Worm (Caenorhabditis elegans): ENCODE measurements around the gene Y82E9BL.6.

Y82E9BL.6 gene

ce11 chrIII:1345694-1346093, at the start of gene Y82E9BL.6:
Gene Y82E9BL.6, minus strand, starts transcription at chrIII:1345794.
- no peak for TF ChIP-seq ref-1 (GFP tag; conservative IDR thresholded peaks at IDR 0.05)
- TF ChIP-seq med-1 (GFP tag; optimal IDR thresholded peaks at IDR 0.05; ENCODE audit: insufficient read depth): no peak
- no peak for TF ChIP-seq T22C8.4 (GFP tag; IDR thresholded peaks at IDR 0.05)
- TF ChIP-seq ztf-23 (GFP tag; IDR thresholded peaks at IDR 0.05): no peak
- TF ChIP-seq cog-1 (tag; optimal IDR thresholded peaks at IDR 0.05): no peak
- no peak for TF ChIP-seq klf-2 (GFP tag; conservative IDR thresholded peaks at IDR 0.05)
- no peak for TF ChIP-seq tab-1 (GFP tag; IDR thresholded peaks at IDR 0.05)
- TF ChIP-seq flt-1 (GFP tag; IDR thresholded peaks at IDR 0.05): no peak

- TF ChIP-seq ztf-23 (GFP tag; IDR thresholded peaks at IDR 0.05) (no peak), cog-1 (tag; optimal IDR thresholded peaks at IDR 0.05) (no peak), T22C8.4 (GFP tag; IDR thresholded peaks at IDR 0.05) (no peak), med-1 (GFP tag; optimal IDR thresholded peaks at IDR 0.05; ENCODE audit: insufficient read depth) (no peak), klf-2 (GFP tag; conservative IDR thresholded peaks at IDR 0.05) (no peak), ref-1 (GFP tag; conservative IDR thresholded peaks at IDR 0.05) (no peak), flt-1 (GFP tag; IDR thresholded peaks at IDR 0.05) (no peak), tab-1 (GFP tag; IDR thresholded peaks at IDR 0.05) (no peak), ztf-29 (GFP tag; IDR thresholded peaks at IDR 0.05) (no peak)
Observed at ce11 chrIII:1395355-1395754, 49.8 kb upstream of the Y82E9BL.6 start.

ce11 chrIII:1392763-1393162, 47.2 kb upstream of the Y82E9BL.6 start:
- TF ChIP-seq tab-1 (GFP tag; IDR thresholded peaks at IDR 0.05): no peak

- TF ChIP-seq tab-1 (GFP tag; IDR thresholded peaks at IDR 0.05) (no peak), ref-1 (GFP tag; conservative IDR thresholded peaks at IDR 0.05) (no peak), ztf-23 (GFP tag; IDR thresholded peaks at IDR 0.05) (no peak), ztf-29 (GFP tag; IDR thresholded peaks at IDR 0.05) (no peak), flt-1 (GFP tag; IDR thresholded peaks at IDR 0.05) (no peak), T22C8.4 (GFP tag; IDR thresholded peaks at IDR 0.05) (no peak), med-1 (GFP tag; optimal IDR thresholded peaks at IDR 0.05; ENCODE audit: insufficient read depth) (no peak), cog-1 (tag; optimal IDR thresholded peaks at IDR 0.05) (no peak), klf-2 (GFP tag; conservative IDR thresholded peaks at IDR 0.05) (no peak)
Observed at ce11 chrIII:1391752-1392151, 46.2 kb upstream of the Y82E9BL.6 start, which contains the start of gene pals-17. Gene pals-17, minus strand, starts transcription at chrIII:1391852.

- no peak for TF ChIP-seq ref-1 (GFP tag; conservative IDR thresholded peaks at IDR 0.05)
- TF ChIP-seq ztf-23 (GFP tag; IDR thresholded peaks at IDR 0.05): no peak
- TF ChIP-seq ztf-29 (GFP tag; IDR thresholded peaks at IDR 0.05): no peak
- no peak for TF ChIP-seq flt-1 (GFP tag; IDR thresholded peaks at IDR 0.05)
- no peak for TF ChIP-seq T22C8.4 (GFP tag; IDR thresholded peaks at IDR 0.05)
- TF ChIP-seq med-1 (GFP tag; optimal IDR thresholded peaks at IDR 0.05; ENCODE audit: insufficient read depth): no peak
- no peak for TF ChIP-seq cog-1 (tag; optimal IDR thresholded peaks at IDR 0.05)
- TF ChIP-seq tab-1 (GFP tag; IDR thresholded peaks at IDR 0.05): no peak
- no peak for TF ChIP-seq klf-2 (GFP tag; conservative IDR thresholded peaks at IDR 0.05)
Observed at ce11 chrIII:1389988-1390387, 44.4 kb upstream of the Y82E9BL.6 start.

- TF ChIP-seq klf-2 (GFP tag; conservative IDR thresholded peaks at IDR 0.05) (no peak), ztf-29 (GFP tag; IDR thresholded peaks at IDR 0.05) (no peak)
Observed at ce11 chrIII:1388274-1389058, 42.9 kb upstream of the Y82E9BL.6 start, which contains the start of gene pals-20. Gene pals-20, minus strand, starts transcription at chrIII:1388324.

- TF ChIP-seq flt-1 (GFP tag; IDR thresholded peaks at IDR 0.05) (no peak), ztf-23 (GFP tag; IDR thresholded peaks at IDR 0.05) (no peak), ref-1 (GFP tag; conservative IDR thresholded peaks at IDR 0.05) (no peak), cog-1 (tag; optimal IDR thresholded peaks at IDR 0.05) (no peak), ztf-29 (GFP tag; IDR thresholded peaks at IDR 0.05) (no peak)
Observed at ce11 chrIII:1384694-1385093, 39.1 kb upstream of the Y82E9BL.6 start.

- no peak for TF ChIP-seq flt-1 (GFP tag; IDR thresholded peaks at IDR 0.05)
Observed at ce11 chrIII:1384092-1384491, 38.5 kb upstream of the Y82E9BL.6 start, which contains the start of the genes fbxa-138 and Y82E9BR.5. Gene fbxa-138, minus strand, starts transcription at chrIII:1384252. Gene Y82E9BR.5, plus strand, starts transcription at chrIII:1384370.

- TF ChIP-seq ztf-23 (GFP tag; IDR thresholded peaks at IDR 0.05) (no peak), klf-2 (GFP tag; conservative IDR thresholded peaks at IDR 0.05) (no peak), flt-1 (GFP tag; IDR thresholded peaks at IDR 0.05) (no peak), ref-1 (GFP tag; conservative IDR thresholded peaks at IDR 0.05) (no peak), med-1 (GFP tag; optimal IDR thresholded peaks at IDR 0.05; ENCODE audit: insufficient read depth) (no peak), ztf-29 (GFP tag; IDR thresholded peaks at IDR 0.05) (no peak), cog-1 (tag; optimal IDR thresholded peaks at IDR 0.05) (no peak), T22C8.4 (GFP tag; IDR thresholded peaks at IDR 0.05) (no peak), tab-1 (GFP tag; IDR thresholded peaks at IDR 0.05) (no peak)
Observed at ce11 chrIII:1383483-1383882, 37.9 kb upstream of the Y82E9BL.6 start.

ce11 chrIII:1380535-1381274, 35.1 kb upstream of the Y82E9BL.6 start, which contains the start of the genes pals-21 and Y82E9BR.6:
Gene pals-21, minus strand, starts transcription at chrIII:1380635.
Gene Y82E9BR.6, plus strand, starts transcription at chrIII:1381224.
- TF ChIP-seq flt-1 (GFP tag; IDR thresholded peaks at IDR 0.05): no peak
- TF ChIP-seq tab-1 (GFP tag; IDR thresholded peaks at IDR 0.05): no peak
- no peak for TF ChIP-seq med-1 (GFP tag; optimal IDR thresholded peaks at IDR 0.05; ENCODE audit: insufficient read depth)
- no peak for TF ChIP-seq cog-1 (tag; optimal IDR thresholded peaks at IDR 0.05)
- TF ChIP-seq ztf-23 (GFP tag; IDR thresholded peaks at IDR 0.05): no peak
- TF ChIP-seq klf-2 (GFP tag; conservative IDR thresholded peaks at IDR 0.05): no peak
- TF ChIP-seq ref-1 (GFP tag; conservative IDR thresholded peaks at IDR 0.05): no peak
- no peak for TF ChIP-seq T22C8.4 (GFP tag; IDR thresholded peaks at IDR 0.05)
- TF ChIP-seq ztf-29 (GFP tag; IDR thresholded peaks at IDR 0.05): no peak
